Worm (Caenorhabditis elegans) whole organism, early embryonic: Measurements from ENCODE around the gene gcp-2.2.

Source experiments
- B0310.2 ChIP-seq: sonication (generic microtip); optimal IDR thresholded peaks from 2 replicates; lab custom pipeline; 2016; ENCODE audit warnings: mild to moderate bottlenecking, missing genetic modification characterization, missing compliant biosample characterization
- F13C5.2 ChIP-seq: sonication (generic microtip); optimal IDR thresholded peaks from 2 replicates; lab custom pipeline; 2017; ENCODE audit warnings: mild to moderate bottlenecking, missing genetic modification characterization, inconsistent platforms, missing compliant biosample characterization
- aly-1 ChIP-seq: sonication (generic microtip); optimal IDR thresholded peaks from 2 replicates; lab custom pipeline; 2016; ENCODE audit warnings: missing genetic modification characterization, missing compliant biosample characterization
- ama-1 ChIP-seq: fragments of 150-350 bp; optimal IDR thresholded peaks from 2 replicates; lab custom pipeline; 2014
- ceh-13 ChIP-seq: fragments of 200-800 bp; sonication (Bioruptor generic); optimal IDR thresholded peaks from 2 replicates; lab custom pipeline; 2018; ENCODE audit warnings: mild to moderate bottlenecking, missing genetic modification characterization, missing compliant biosample characterization
- ceh-36 ChIP-seq: sonication (generic microtip); optimal IDR thresholded peaks from 2 replicates; lab custom pipeline; 2016; ENCODE audit warnings: missing genetic modification characterization, inconsistent platforms, missing compliant biosample characterization
- ets-7 ChIP-seq: sonication (generic microtip); optimal IDR thresholded peaks from 2 replicates; lab custom pipeline; 2016; ENCODE audit warnings: missing genotype, missing genetic modification characterization, missing compliant biosample characterization
- flt-1 ChIP-seq: fragments of 200-800 bp; sonication (Bioruptor generic); IDR thresholded peaks from 2 replicates; pipeline ENCODE4 v1.3.6; 2022; ENCODE audit warnings: missing genetic modification characterization, missing compliant biosample characterization
- hmbx-1 ChIP-seq: sonication (generic microtip); optimal IDR thresholded peaks from 2 replicates; lab custom pipeline; 2016; ENCODE audit warnings: mild to moderate bottlenecking, missing genetic modification characterization, missing compliant biosample characterization
- hmg-4 ChIP-seq: fragments of 200-800 bp; sonication (Bioruptor generic); optimal IDR thresholded peaks from 2 replicates; lab custom pipeline; 2018; ENCODE audit warnings: mild to moderate bottlenecking, missing genetic modification characterization, missing compliant biosample characterization
- hnd-1 ChIP-seq: sonication (generic microtip); optimal IDR thresholded peaks from 2 replicates; lab custom pipeline; 2016; ENCODE audit warnings: missing genetic modification characterization, missing compliant biosample characterization
- pes-1 ChIP-seq: fragments of 200-800 bp; sonication (Bioruptor generic); IDR thresholded peaks from 2 replicates; pipeline ENCODE4 v1.3.6; 2022; ENCODE audit warnings: missing genetic modification reagents, missing genetic modification characterization, missing compliant biosample characterization
- scrt-1 ChIP-seq: fragments of 200-800 bp; sonication (Bioruptor generic); IDR thresholded peaks from 2 replicates; pipeline ENCODE4 v1.3.6; 2022; ENCODE audit warnings: missing genetic modification characterization, missing compliant biosample characterization
- sea-1 ChIP-seq: fragments of 200-800 bp; sonication (Bioruptor generic); conservative IDR thresholded peaks from 2 replicates; pipeline ENCODE4 v1.3.6; 2022; ENCODE audit warnings: missing genetic modification characterization, missing compliant biosample characterization
- tbx-11 ChIP-seq: fragments of 200-800 bp; sonication (Bioruptor generic); IDR thresholded peaks from 2 replicates; pipeline ENCODE4 v1.3.6; 2022; ENCODE audit warnings: missing genetic modification characterization, missing compliant biosample characterization
- tbx-37 ChIP-seq: fragments of 200-800 bp; sonication (Bioruptor generic); conservative IDR thresholded peaks from 2 replicates; pipeline ENCODE4 v1.3.6; 2022; ENCODE audit warnings: missing genetic modification reagents, missing genetic modification characterization, missing compliant biosample characterization
- tra-4 ChIP-seq: sonication (generic microtip); optimal IDR thresholded peaks from 2 replicates; lab custom pipeline; 2017; ENCODE audit warnings: missing genetic modification characterization, missing compliant biosample characterization

Gene gcp-2.2

DNA sequence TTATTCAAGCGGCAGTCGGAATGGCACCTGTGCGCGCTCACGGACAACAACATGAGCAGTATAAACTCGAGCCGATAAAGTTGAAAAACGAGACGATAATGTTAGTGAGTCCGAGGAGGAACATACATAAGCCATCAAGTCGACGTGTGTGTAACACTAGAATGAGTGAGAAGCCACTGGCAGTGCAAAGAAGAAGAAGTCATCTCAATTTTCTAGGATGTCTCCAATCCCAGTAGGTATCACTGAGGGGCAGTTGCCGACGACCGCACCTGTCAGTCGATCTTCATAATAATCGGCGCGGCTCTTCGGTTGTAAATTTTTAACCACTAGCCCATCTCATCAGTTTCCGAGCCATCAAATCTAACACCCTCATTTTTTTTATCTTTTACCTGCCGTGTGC, 22.6 kb downstream of the gcp-2.2 start:
- TF ChIP-seq scrt-1 (GFP tag; lab: Robert Waterston, UW) (no peak), hmg-4 (GFP tag; lab: Kevin White, UChicago) (no peak), sea-1 (no peak), hnd-1 (tag; lab: Kevin White, UChicago) (no peak), aly-1 (no peak), F13C5.2 (tag; lab: Kevin White, UChicago) (no peak), ceh-36 (tag; lab: Kevin White, UChicago) (no peak), hmbx-1 (tag; lab: Kevin White, UChicago) (no peak), ets-7 (tag; lab: Kevin White, UChicago) (no peak), tbx-11 (GFP tag; lab: Robert Waterston, UW) (no peak), flt-1 (GFP tag; lab: Robert Waterston, UW) (no peak), ceh-13 (GFP tag; lab: Kevin White, UChicago) (no peak), B0310.2 (tag; lab: Kevin White, UChicago) (no peak), pes-1 (GFP tag; lab: Robert Waterston, UW) (no peak), tra-4 (no peak), tbx-37 (no peak)

DNA sequence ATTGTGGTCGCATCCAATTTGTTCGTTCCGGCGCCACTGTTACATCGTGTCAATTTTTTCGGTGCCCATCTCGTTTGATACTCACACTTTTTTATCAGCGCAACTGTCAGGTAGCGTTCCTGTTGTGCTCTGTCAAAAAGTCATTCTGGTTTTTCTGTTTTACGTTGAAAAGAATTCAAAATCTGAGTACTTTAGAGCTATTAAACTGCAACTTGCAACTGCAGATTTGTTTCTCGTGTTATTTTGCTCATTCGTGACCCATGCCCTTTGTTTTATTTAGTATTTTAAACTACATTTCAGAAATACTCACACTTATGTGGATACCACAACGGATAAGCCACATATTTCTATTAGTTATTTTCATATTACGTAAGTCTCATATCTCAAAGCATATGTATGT, 23.1 kb downstream of the gcp-2.2 start, which contains the start of gene lev-8:
Gene lev-8 (plus strand): TSS at position 301 of the 400 bp plus-strand sequence.
- TF ChIP-seq scrt-1 (GFP tag; lab: Robert Waterston, UW), result no peak
- no peak for TF ChIP-seq tra-4
- TF ChIP-seq sea-1, result no peak
- TF ChIP-seq tbx-37, result no peak
- no peak for TF ChIP-seq B0310.2 (tag; lab: Kevin White, UChicago)

DNA sequence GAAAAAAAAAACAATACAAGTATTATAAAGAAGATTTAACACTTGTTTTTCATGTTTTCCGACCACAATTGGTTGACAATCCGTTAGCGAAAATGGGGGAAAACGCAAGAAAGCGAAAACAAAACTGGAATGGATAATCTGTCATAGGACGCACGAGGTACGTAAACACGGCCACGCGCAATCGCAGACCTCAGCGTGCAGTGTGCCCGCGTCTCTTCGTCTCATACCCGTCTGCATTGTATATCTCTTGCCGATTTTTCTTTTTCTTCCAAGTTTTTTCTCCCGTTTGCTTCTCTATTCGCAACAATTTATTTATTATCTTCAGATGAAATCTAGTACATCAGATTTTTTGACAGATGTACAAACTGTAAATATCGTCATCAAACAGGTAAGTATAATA, 26.1 kb downstream of the gcp-2.2 start, which contains the start of gene trpp-9:
Gene trpp-9 (plus strand): TSS at position 261 of the 400 bp plus-strand sequence.
- TF ChIP-seq hmbx-1 (tag; lab: Kevin White, UChicago), result no peak
- peak; percentile 78 for TF ChIP-seq F13C5.2 (tag; lab: Kevin White, UChicago)
- peak; percentile 58 for TF ChIP-seq hmg-4 (GFP tag; lab: Kevin White, UChicago)
- no peak for TF ChIP-seq sea-1
- TF ChIP-seq pes-1 (GFP tag; lab: Robert Waterston, UW), result no peak
- no peak for TF ChIP-seq tbx-11 (GFP tag; lab: Robert Waterston, UW)

DNA sequence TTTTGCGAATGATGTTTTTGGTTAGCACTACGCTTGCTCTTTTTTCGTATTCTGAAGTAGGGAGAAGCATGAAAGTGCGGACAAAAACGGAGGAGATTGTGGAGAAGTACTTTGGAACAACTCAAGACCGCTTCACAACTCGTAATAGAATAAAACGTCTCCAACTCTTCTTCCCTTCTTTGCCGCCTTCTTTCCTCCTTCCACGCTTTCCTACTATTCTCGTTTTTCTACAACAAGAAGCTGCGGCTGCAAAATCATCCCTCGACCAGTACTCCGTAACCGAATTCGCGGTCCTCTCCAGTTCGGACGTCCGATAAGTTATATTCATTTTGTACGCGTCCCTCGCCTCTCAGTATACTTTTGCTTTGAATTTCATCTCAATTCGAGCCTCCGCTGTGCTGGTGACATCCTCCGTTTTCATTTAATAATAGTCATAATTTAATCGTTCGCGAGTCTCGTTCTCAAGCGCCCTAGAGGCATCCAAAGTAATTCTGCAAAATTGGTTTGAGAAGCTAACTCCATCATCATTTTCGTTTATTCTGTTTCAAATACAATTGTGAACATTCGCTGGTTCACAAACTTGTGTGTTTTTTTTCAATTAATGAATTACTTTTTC, 32.3 kb downstream of the gcp-2.2 start:
- TF ChIP-seq F13C5.2 (tag; lab: Kevin White, UChicago) (no peak), scrt-1 (GFP tag; lab: Robert Waterston, UW) (no peak), ama-1 (lab: Kevin White, UChicago) (no peak), tra-4 (no peak), tbx-37 (no peak), hnd-1 (tag; lab: Kevin White, UChicago) (no peak), hmbx-1 (tag; lab: Kevin White, UChicago) (no peak), flt-1 (GFP tag; lab: Robert Waterston, UW) (no peak), aly-1 (no peak), ets-7 (tag; lab: Kevin White, UChicago) (no peak), sea-1 (no peak), tbx-11 (GFP tag; lab: Robert Waterston, UW) (no peak), ceh-36 (tag; lab: Kevin White, UChicago) (no peak)

DNA sequence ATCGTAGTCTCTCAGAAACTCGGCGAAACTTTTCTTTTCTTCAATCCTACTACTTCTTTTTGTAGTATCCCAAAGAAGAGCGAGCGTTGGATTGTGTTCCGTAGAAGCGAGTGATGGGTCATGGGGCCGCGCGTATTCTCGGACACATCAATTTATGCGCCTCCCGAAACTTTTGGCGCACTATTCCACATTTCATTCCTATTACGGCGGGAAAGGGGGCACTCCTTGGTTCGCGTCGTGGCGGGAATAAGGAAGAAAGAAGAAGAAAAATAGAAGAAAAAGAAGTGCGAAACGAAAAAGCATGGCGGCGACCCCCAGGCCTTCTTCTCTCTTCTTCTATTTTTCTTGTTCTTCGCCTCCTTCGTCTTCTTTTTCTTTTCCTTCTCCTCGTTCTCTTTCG, 34.2 kb downstream of the gcp-2.2 start:
- TF ChIP-seq ets-7 (tag; lab: Kevin White, UChicago) (no peak), F13C5.2 (tag; lab: Kevin White, UChicago) (no peak), ceh-13 (GFP tag; lab: Kevin White, UChicago) (no peak), scrt-1 (GFP tag; lab: Robert Waterston, UW) (no peak)

DNA sequence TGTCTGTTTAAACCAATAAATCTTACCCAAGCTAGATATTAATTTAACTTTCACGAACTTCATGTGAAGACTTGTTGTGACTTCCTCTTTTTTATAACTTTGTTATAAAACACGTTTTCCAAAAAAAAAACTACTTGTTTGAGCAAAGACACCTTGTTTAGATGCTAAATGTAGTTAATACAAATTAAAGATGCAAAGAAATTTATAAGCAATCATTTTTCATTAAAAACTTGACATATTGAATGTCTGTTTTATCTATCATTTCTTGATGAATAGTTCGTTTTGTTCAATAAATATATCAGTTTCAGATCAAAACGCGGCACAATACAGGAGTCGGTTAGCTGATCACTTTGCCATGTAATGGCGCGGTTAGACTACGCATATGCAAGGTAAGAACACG, 34.7 kb downstream of the gcp-2.2 start, which contains the start of gene frm-3:
Gene frm-3 (plus strand): TSS at position 301 of the 400 bp plus-strand sequence.
- TF ChIP-seq F13C5.2 (tag; lab: Kevin White, UChicago), result no peak
- TF ChIP-seq ets-7 (tag; lab: Kevin White, UChicago), result no peak
- TF ChIP-seq B0310.2 (tag; lab: Kevin White, UChicago), result no peak
- TF ChIP-seq tbx-11 (GFP tag; lab: Robert Waterston, UW), result no peak
- no peak for TF ChIP-seq hmg-4 (GFP tag; lab: Kevin White, UChicago)
- TF ChIP-seq flt-1 (GFP tag; lab: Robert Waterston, UW), result no peak
- no peak for TF ChIP-seq scrt-1 (GFP tag; lab: Robert Waterston, UW)
- TF ChIP-seq hmbx-1 (tag; lab: Kevin White, UChicago), result no peak
- no peak for TF ChIP-seq pes-1 (GFP tag; lab: Robert Waterston, UW)
- TF ChIP-seq tbx-37, result no peak
- TF ChIP-seq ceh-13 (GFP tag; lab: Kevin White, UChicago), result no peak
- TF ChIP-seq ama-1 (lab: Kevin White, UChicago), result no peak
- no peak for TF ChIP-seq hnd-1 (tag; lab: Kevin White, UChicago)
- no peak for TF ChIP-seq aly-1
- no peak for TF ChIP-seq tra-4
- TF ChIP-seq ceh-36 (tag; lab: Kevin White, UChicago), result no peak
- TF ChIP-seq sea-1, result no peak

DNA sequence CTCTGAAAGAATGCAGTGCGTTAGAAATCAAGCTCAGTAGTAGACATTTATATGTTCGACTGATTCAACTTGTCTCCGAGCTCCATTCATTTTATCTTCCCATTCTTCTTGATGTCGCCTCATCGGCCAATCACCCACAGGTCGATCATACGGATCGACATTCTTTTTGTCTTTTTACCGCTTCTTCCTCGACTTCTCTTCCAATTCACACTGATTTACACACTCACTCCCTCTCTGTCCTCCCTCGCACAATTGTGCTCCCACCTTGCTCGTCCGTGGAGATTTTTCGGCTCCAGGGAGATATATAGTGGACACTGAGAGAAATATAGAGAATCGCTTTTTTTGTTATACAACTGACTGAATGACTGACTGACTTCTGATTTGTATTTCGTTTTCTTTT, 36.7 kb downstream of the gcp-2.2 start:
- TF ChIP-seq hmbx-1 (tag; lab: Kevin White, UChicago) (no peak), ceh-36 (tag; lab: Kevin White, UChicago) (no peak), hmg-4 (GFP tag; lab: Kevin White, UChicago) (no peak), ama-1 (lab: Kevin White, UChicago) (no peak), tra-4 (no peak), tbx-37 (no peak), B0310.2 (tag; lab: Kevin White, UChicago) (no peak), hnd-1 (tag; lab: Kevin White, UChicago) (no peak), aly-1 (no peak), ceh-13 (GFP tag; lab: Kevin White, UChicago) (no peak), flt-1 (GFP tag; lab: Robert Waterston, UW) (no peak), tbx-11 (GFP tag; lab: Robert Waterston, UW) (no peak), scrt-1 (GFP tag; lab: Robert Waterston, UW) (no peak), sea-1 (no peak), F13C5.2 (tag; lab: Kevin White, UChicago) (no peak)
